Worm (Caenorhabditis elegans): Measurements from ENCODE around the gene Y46G5A.28.

ce11 chrII:12828863-12829262 lies 21.4 kb upstream of the Y46G5A.28 start, which contains the start of gene Y46G5A.23:
- TF ChIP-seq tbx-37 (GFP tag; conservative IDR thresholded peaks at IDR 0.05) = no peak
- TF ChIP-seq hnd-1 (tag; optimal IDR thresholded peaks at IDR 0.05) = no peak
- no peak for TF ChIP-seq F13C5.2 (tag; optimal IDR thresholded peaks at IDR 0.05)
- TF ChIP-seq hmbx-1 (tag; optimal IDR thresholded peaks at IDR 0.05) = no peak
- TF ChIP-seq ceh-13 (GFP tag; optimal IDR thresholded peaks at IDR 0.05) = no peak
- TF ChIP-seq hmg-4 (GFP tag; optimal IDR thresholded peaks at IDR 0.05) = no peak
- TF ChIP-seq ama-1 (optimal IDR thresholded peaks at IDR 0.05) = no peak
- TF ChIP-seq tbx-11 (GFP tag; IDR thresholded peaks at IDR 0.05) = no peak
- no peak for TF ChIP-seq B0310.2 (tag; optimal IDR thresholded peaks at IDR 0.05)
- TF ChIP-seq flt-1 (GFP tag; IDR thresholded peaks at IDR 0.05) = no peak

Measured in whole organism, early embryonic.